Worm (Caenorhabditis elegans) whole organism, young adult: Measurements from ENCODE around the gene yif-1.

Source experiments
- B0019.2 ChIP-seq: fragments of 200-800 bp; sonication (Bioruptor generic); conservative IDR thresholded peaks from 2 replicates; pipeline ENCODE4 v1.3.6; 2022; ENCODE audit warnings: missing genetic modification reagents, missing genetic modification characterization, missing compliant biosample characterization
- B0261.1 ChIP-seq: sonication (generic microtip); optimal IDR thresholded peaks from 2 replicates; lab custom pipeline; 2016; ENCODE audit warnings: mild to moderate bottlenecking, missing genetic modification characterization, moderate library complexity, missing compliant biosample characterization
- F22D6.2 ChIP-seq: sonication (generic microtip); optimal IDR thresholded peaks from 2 replicates; lab custom pipeline; 2016; ENCODE audit warnings: mild to moderate bottlenecking, missing genetic modification characterization, missing compliant biosample characterization
- F23B12.7 ChIP-seq: sonication (generic microtip); optimal IDR thresholded peaks from 2 replicates; lab custom pipeline; 2017; ENCODE audit warnings: missing genetic modification characterization, mild to moderate bottlenecking, missing compliant biosample characterization, antibody characterized with exemption, moderate library complexity; ENCODE audit not compliant: insufficient read depth
- F49E8.2 ChIP-seq: sonication (generic microtip); optimal IDR thresholded peaks from 3 replicates; lab custom pipeline; 2017; ENCODE audit warnings: missing genetic modification characterization, mild to moderate bottlenecking, missing compliant biosample characterization, antibody characterized with exemption, moderate library complexity; ENCODE audit not compliant: insufficient read depth
- K11D2.4 ChIP-seq: fragments of 200-800 bp; sonication (Bioruptor generic); IDR thresholded peaks from 2 replicates; pipeline ENCODE4 v1.3.6; 2022; ENCODE audit warnings: missing genetic modification reagents, missing genetic modification characterization, missing compliant biosample characterization
- T07F8.4 ChIP-seq: sonication (generic microtip); optimal IDR thresholded peaks from 2 replicates; lab custom pipeline; 2016; ENCODE audit warnings: mild to moderate bottlenecking, missing genetic modification characterization, moderate library complexity, missing compliant biosample characterization
- Y56A3A.18 ChIP-seq: fragments of 200-800 bp; sonication (Bioruptor generic); IDR thresholded peaks from 2 replicates; pipeline ENCODE4 v1.3.6; 2022; ENCODE audit warnings: missing genetic modification reagents, missing genetic modification characterization, missing compliant biosample characterization
- Y95B8A.8 ChIP-seq: fragments of 200-800 bp; sonication (Bioruptor generic); IDR thresholded peaks from 2 replicates; pipeline ENCODE4 v1.3.6; 2022; ENCODE audit warnings: missing genetic modification reagents, missing genetic modification characterization, missing compliant biosample characterization
- ZK185.1 ChIP-seq: sonication (generic microtip); optimal IDR thresholded peaks from 2 replicates; lab custom pipeline; 2016; ENCODE audit warnings: mild to moderate bottlenecking, missing genetic modification characterization, missing compliant biosample characterization; ENCODE audit not compliant: poor library complexity, severe bottlenecking
- ama-1 ChIP-seq, 3 experiments: fragments of 150-350 bp in 1 of 3; sonication (generic microtip) in 2 of 3; optimal IDR thresholded peaks; 2 replicates each; lab custom pipeline; 2014 to 2018; ENCODE audit warnings: missing biosample characterization in 2 of 3, missing genetic modification characterization in 2 of 3, missing genetic modification reagents in 2 of 3
- aptf-2 ChIP-seq: fragments of 200-800 bp; sonication (Bioruptor generic); conservative IDR thresholded peaks from 2 replicates; pipeline ENCODE4 v1.3.6; 2022; ENCODE audit warnings: missing genetic modification reagents, missing genetic modification characterization, missing compliant biosample characterization
- aptf-3 ChIP-seq: fragments of 200-800 bp; sonication (Bioruptor generic); IDR thresholded peaks from 2 replicates; pipeline ENCODE4 v1.3.6; 2022; ENCODE audit warnings: missing genetic modification characterization, missing compliant biosample characterization
- atf-7 ChIP-seq: sonication (generic microtip); optimal IDR thresholded peaks from 2 replicates; lab custom pipeline; 2017; ENCODE audit warnings: mild to moderate bottlenecking, missing genetic modification characterization, missing compliant biosample characterization
- athp-1 ChIP-seq: sonication (generic microtip); optimal IDR thresholded peaks from 2 replicates; lab custom pipeline; 2017; ENCODE audit warnings: mild to moderate bottlenecking, missing genetic modification characterization, missing compliant biosample characterization
- attf-3 ChIP-seq: fragments of 200-800 bp; sonication (Bioruptor generic); conservative IDR thresholded peaks from 2 replicates; pipeline ENCODE4 v1.3.6; 2022; ENCODE audit warnings: missing genetic modification reagents, missing genetic modification characterization, missing compliant biosample characterization
- attf-6 ChIP-seq: fragments of 200-800 bp; sonication (Bioruptor generic); IDR thresholded peaks from 2 replicates; pipeline ENCODE4 v1.3.6; 2022; ENCODE audit warnings: missing genetic modification reagents, missing genetic modification characterization, missing compliant biosample characterization
- cebp-2 ChIP-seq: fragments of 200-800 bp; sonication (Bioruptor generic); IDR thresholded peaks from 2 replicates; pipeline ENCODE4 v1.3.6; 2022; ENCODE audit warnings: missing genetic modification characterization, missing compliant biosample characterization
- chd-7 ChIP-seq: sonication (generic microtip); optimal IDR thresholded peaks from 2 replicates; lab custom pipeline; 2016; ENCODE audit warnings: mild to moderate bottlenecking, missing genetic modification characterization, moderate library complexity, missing compliant biosample characterization
- dox-1 ChIP-seq: fragments of 200-800 bp; sonication (Bioruptor generic); IDR thresholded peaks from 2 replicates; pipeline ENCODE4 v1.3.6; 2022; ENCODE audit warnings: missing genetic modification reagents, missing genetic modification characterization, missing compliant biosample characterization
- efl-1 ChIP-seq: fragments of 150-350 bp; optimal IDR thresholded peaks from 2 replicates; lab custom pipeline; 2014; ENCODE audit warnings: missing biosample characterization, missing genetic modification reagents, missing genetic modification characterization
- egl-18 ChIP-seq: fragments of 200-800 bp; sonication (Bioruptor generic); IDR thresholded peaks from 2 replicates; pipeline ENCODE4 v1.3.6; 2022; ENCODE audit warnings: missing genetic modification reagents, missing genetic modification characterization, missing compliant biosample characterization
- gei-17 ChIP-seq: fragments of 200-800 bp; sonication (Bioruptor generic); optimal IDR thresholded peaks from 2 replicates; lab custom pipeline; 2018; ENCODE audit warnings: mild to moderate bottlenecking, missing genetic modification characterization, missing compliant biosample characterization
- hmg-1.2 ChIP-seq: fragments of 200-800 bp; sonication (Bioruptor generic); IDR thresholded peaks from 2 replicates; pipeline ENCODE4 v1.3.6; 2022; ENCODE audit warnings: missing genetic modification reagents, missing genetic modification characterization, missing compliant biosample characterization
- hmg-20 ChIP-seq: fragments of 200-800 bp; sonication (Bioruptor generic); IDR thresholded peaks from 2 replicates; pipeline ENCODE4 v1.3.6; 2022; ENCODE audit warnings: missing genetic modification reagents, missing genetic modification characterization, missing compliant biosample characterization
- hsf-1 ChIP-seq: fragments of 200-800 bp; sonication (Bioruptor generic); IDR thresholded peaks from 2 replicates; pipeline ENCODE4 v1.3.6; 2022; ENCODE audit warnings: missing genetic modification reagents, missing genetic modification characterization, missing compliant biosample characterization
- lin-35 ChIP-seq, 3 experiments: fragments of 150-350 bp in 2 of 3; sonication (generic microtip) in 1 of 3; optimal IDR thresholded peaks; 2 replicates each; lab custom pipeline; 2014 to 2018; ENCODE audit warnings: missing biosample characterization in 3 of 3, missing genetic modification characterization in 3 of 3, missing genetic modification reagents in 3 of 3
- lsl-1 ChIP-seq: fragments of 200-800 bp; sonication (Bioruptor generic); optimal IDR thresholded peaks from 2 replicates; lab custom pipeline; 2018; ENCODE audit warnings: mild to moderate bottlenecking, missing genetic modification characterization, moderate library complexity, missing compliant biosample characterization
- lsy-27 ChIP-seq: sonication (generic microtip); optimal IDR thresholded peaks from 2 replicates; lab custom pipeline; 2017; ENCODE audit warnings: missing genetic modification characterization, mild to moderate bottlenecking, missing compliant biosample characterization, antibody characterized with exemption, missing genotype, borderline replicate concordance; ENCODE audit not compliant: insufficient read depth
- madf-3 ChIP-seq: fragments of 200-800 bp; sonication (Bioruptor generic); IDR thresholded peaks from 2 replicates; pipeline ENCODE4 v1.3.6; 2022; ENCODE audit warnings: missing genetic modification reagents, missing genetic modification characterization, missing compliant biosample characterization
- madf-6 ChIP-seq: fragments of 200-800 bp; sonication (Bioruptor generic); IDR thresholded peaks from 2 replicates; pipeline ENCODE4 v1.3.6; 2022; ENCODE audit warnings: missing genetic modification reagents, missing genetic modification characterization, missing compliant biosample characterization
- madf-8 ChIP-seq: fragments of 200-800 bp; sonication (Bioruptor generic); conservative IDR thresholded peaks from 2 replicates; pipeline ENCODE4 v1.3.6; 2022; ENCODE audit warnings: missing genetic modification reagents, missing genetic modification characterization, missing compliant biosample characterization
- nfya-2 ChIP-seq: fragments of 200-800 bp; sonication (Bioruptor generic); IDR thresholded peaks from 2 replicates; pipeline ENCODE4 v1.3.6; 2022; ENCODE audit warnings: missing genetic modification reagents, missing genetic modification characterization, missing compliant biosample characterization
- nfyb-1 ChIP-seq: fragments of 200-800 bp; sonication (Bioruptor generic); IDR thresholded peaks from 2 replicates; pipeline ENCODE4 v1.3.6; 2022; ENCODE audit warnings: missing genetic modification reagents, missing genetic modification characterization, missing compliant biosample characterization
- nhr-80 ChIP-seq: sonication (generic microtip); optimal IDR thresholded peaks from 2 replicates; lab custom pipeline; 2016; ENCODE audit warnings: missing genetic modification characterization, missing compliant biosample characterization
- pbrm-1 ChIP-seq: fragments of 200-800 bp; sonication (Bioruptor generic); IDR thresholded peaks from 2 replicates; pipeline ENCODE4 v1.3.6; 2022; ENCODE audit warnings: missing genetic modification reagents, missing genetic modification characterization, missing compliant biosample characterization
- rpc-1 ChIP-seq, 2 experiments: fragments of 150-350 bp in 1 of 2; sonication (generic microtip) in 1 of 2; optimal IDR thresholded peaks; 2 replicates each; lab custom pipeline; 2014 to 2018; ENCODE audit warnings: missing biosample characterization in 1 of 2, missing genetic modification characterization in 1 of 2, missing genetic modification reagents in 1 of 2, missing genotype in 1 of 2
- snpc-1.3 ChIP-seq: sonication (generic microtip); optimal IDR thresholded peaks from 2 replicates; lab custom pipeline; 2017; ENCODE audit warnings: missing genetic modification characterization, mild to moderate bottlenecking, missing compliant biosample characterization, antibody characterized with exemption, moderate library complexity, missing genotype, missing genetic modification reagents; ENCODE audit not compliant: insufficient read depth
- snpc-3.4 ChIP-seq: sonication (generic microtip); optimal IDR thresholded peaks from 2 replicates; lab custom pipeline; 2017; ENCODE audit warnings: missing genetic modification characterization, mild to moderate bottlenecking, missing compliant biosample characterization, antibody characterized with exemption, moderate library complexity, missing genotype, missing genetic modification reagents
- snpc-4 ChIP-seq, 5 experiments: fragments of 150-350 bp in 1 of 5; sonication (generic microtip) in 4 of 5; optimal IDR thresholded peaks; 2 replicates each; lab custom pipeline; 2014 to 2018; ENCODE audit warnings: missing genetic modification characterization in 5 of 5, missing biosample characterization in 3 of 5, antibody characterized with exemption in 2 of 5, mild to moderate bottlenecking in 2 of 5, missing compliant biosample characterization in 2 of 5, missing genotype in 2 of 5, moderate library complexity in 2 of 5, missing genetic modification reagents in 1 of 5
- tbx-9 ChIP-seq: sonication (generic microtip); optimal IDR thresholded peaks from 2 replicates; lab custom pipeline; 2016; ENCODE audit warnings: borderline replicate concordance, missing genetic modification characterization, inconsistent platforms, missing compliant biosample characterization
- unc-130 ChIP-seq: sonication (generic microtip); optimal IDR thresholded peaks from 2 replicates; lab custom pipeline; 2016; ENCODE audit warnings: missing genetic modification reagents, missing genetic modification characterization, missing compliant biosample characterization
- xnd-1 ChIP-seq: sonication (generic microtip); optimal IDR thresholded peaks from 2 replicates; lab custom pipeline; 2016; ENCODE audit warnings: missing genotype, missing genetic modification reagents, missing genetic modification characterization, missing compliant biosample characterization
- ztf-26 ChIP-seq: sonication (generic microtip); optimal IDR thresholded peaks from 2 replicates; lab custom pipeline; 2017; ENCODE audit warnings: missing genetic modification characterization, missing compliant biosample characterization

The yif-1 gene

DNA sequence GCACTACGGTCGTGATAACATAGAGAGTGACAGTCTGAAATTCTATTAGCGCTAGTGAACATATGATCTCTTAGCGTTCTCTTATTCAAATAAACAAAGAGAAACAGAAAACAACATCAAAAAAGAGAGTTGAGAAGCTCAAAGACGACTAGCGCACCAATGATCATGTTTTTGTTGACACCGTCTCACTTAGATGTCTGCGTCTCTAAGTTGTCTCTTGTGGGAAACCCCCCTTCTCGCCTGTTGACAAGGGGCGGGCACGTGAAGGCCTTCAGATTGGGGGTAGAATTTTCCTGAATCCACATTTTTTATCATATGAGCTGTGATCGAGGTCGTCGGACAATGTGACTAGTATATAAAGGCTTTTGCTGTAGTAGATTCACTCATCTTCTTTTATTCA is 34.8 kb downstream of the yif-1 start (continued):
- no peak for TF ChIP-seq T07F8.4 (tag; lab: Kevin White, UChicago)
- TF ChIP-seq xnd-1 (tag; lab: Kevin White, UChicago), result no peak
- no peak for TF ChIP-seq nfyb-1 (GFP tag; lab: Robert Waterston, UW)
- no peak for TF ChIP-seq rpc-1 (optimal IDR thresholded peaks at IDR 0.05; lab: Kevin White, UChicago)
- TF ChIP-seq rpc-1 (tag; optimal IDR thresholded peaks at IDR 0.05; lab: Kevin White, UChicago), result no peak
- TF ChIP-seq aptf-2 (GFP tag; lab: Robert Waterston, UW), result peak; percentile 40; the same call in 1 of the 2 replicates
- no peak for TF ChIP-seq B0261.1 (tag; lab: Kevin White, UChicago)
- no peak for TF ChIP-seq athp-1 (tag; lab: Kevin White, UChicago)
- TF ChIP-seq madf-8, result 0 out of 2 replicates have a peak, but pooled peaks have one; percentile 17
- TF ChIP-seq chd-7 (tag; lab: Kevin White, UChicago), result peak; percentile 10
- TF ChIP-seq F23B12.7 (tag; lab: Kevin White, UChicago), result no peak
- TF ChIP-seq nhr-80 (tag; lab: Kevin White, UChicago), result no peak
- TF ChIP-seq snpc-1.3, result no peak
- peak; percentile 44; the same call in 1 of the 2 replicates for TF ChIP-seq pbrm-1 (GFP tag; lab: Robert Waterston, UW)
- no peak for TF ChIP-seq dox-1 (GFP tag; lab: Robert Waterston, UW)
- TF ChIP-seq F22D6.2 (tag; lab: Kevin White, UChicago), result no peak
- no peak for TF ChIP-seq lin-35 (GFP tag; optimal IDR thresholded peaks at IDR 0.05; lab: Kevin White, UChicago)
- no peak for TF ChIP-seq gei-17 (GFP tag; lab: Kevin White, UChicago)
- TF ChIP-seq tbx-9 (tag; lab: Kevin White, UChicago), result no peak
- no peak for TF ChIP-seq K11D2.4 (GFP tag; lab: Robert Waterston, UW)
- TF ChIP-seq Y56A3A.18, result no peak
- TF ChIP-seq efl-1 (GFP tag; lab: Kevin White, UChicago), result no peak
- no peak for TF ChIP-seq ztf-26 (tag; lab: Kevin White, UChicago)
- TF ChIP-seq ama-1 (optimal IDR thresholded peaks at IDR 0.05; lab: Kevin White, UChicago), result no peak
- peak in 1 of 2 experiments; percentile 64 for TF ChIP-seq ama-1 (GFP tag; optimal IDR thresholded peaks at IDR 0.05; lab: Kevin White, UChicago)
- TF ChIP-seq F49E8.2 (tag; lab: Kevin White, UChicago), result no peak
- no peak for TF ChIP-seq cebp-2 (GFP tag; lab: Robert Waterston, UW)
- no peak for TF ChIP-seq attf-3 (GFP tag; lab: Robert Waterston, UW)
- no peak for TF ChIP-seq Y95B8A.8 (GFP tag; lab: Robert Waterston, UW)
- peak; percentile 27; the same call in 1 of the 2 replicates for TF ChIP-seq hsf-1
- TF ChIP-seq ZK185.1 (tag; lab: Kevin White, UChicago), result no peak
- peak; percentile 39; the same call in 1 of the 2 replicates for TF ChIP-seq madf-6 (GFP tag; lab: Robert Waterston, UW)
- TF ChIP-seq hmg-20, result no peak
- no peak for TF ChIP-seq unc-130 (GFP tag; lab: Kevin White, UChicago)
- no peak for TF ChIP-seq nfya-2 (GFP tag; lab: Robert Waterston, UW)
- TF ChIP-seq B0019.2 (GFP tag; lab: Robert Waterston, UW), result no peak
- no peak for TF ChIP-seq atf-7 (tag; lab: Kevin White, UChicago)

DNA sequence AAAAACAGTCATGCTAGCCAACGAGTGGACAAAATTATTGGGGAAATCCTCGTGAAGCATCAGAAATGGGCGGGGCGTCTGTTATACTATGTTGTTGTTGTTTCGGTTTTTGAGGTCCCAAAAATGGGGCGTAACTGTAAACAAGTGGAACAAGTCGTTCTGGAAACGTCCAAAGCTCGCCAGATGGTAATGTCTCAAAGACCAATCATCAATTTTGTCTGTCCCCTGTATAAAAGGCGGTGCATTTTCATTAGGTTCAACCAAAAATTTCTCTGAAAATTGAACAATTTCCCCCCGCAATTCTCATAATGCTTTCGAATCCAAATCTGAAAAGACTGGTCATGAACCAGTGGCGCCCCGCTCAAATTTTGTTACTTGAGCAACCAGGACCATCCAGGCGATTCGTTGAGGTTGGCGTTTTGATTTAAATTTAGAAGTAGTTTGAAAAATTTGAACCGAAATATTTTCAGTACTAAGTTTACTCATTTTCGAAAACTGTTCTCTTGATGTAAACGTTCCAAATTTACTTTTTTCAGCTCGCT is 35.6 kb downstream of the yif-1 start:
- TF ChIP-seq hmg-1.2 (GFP tag; lab: Robert Waterston, UW) (no peak), madf-6 (GFP tag; lab: Robert Waterston, UW) (peak; percentile 15; the same call in 1 of the 2 replicates), athp-1 (tag; lab: Kevin White, UChicago) (peak; percentile 59), egl-18 (GFP tag; lab: Robert Waterston, UW) (no peak), B0261.1 (tag; lab: Kevin White, UChicago) (no peak), gei-17 (GFP tag; lab: Kevin White, UChicago) (no peak), madf-3 (0 out of 2 replicates have a peak, but pooled peaks have one; percentile 4), snpc-3.4 (no peak), aptf-2 (GFP tag; lab: Robert Waterston, UW) (peak; percentile 43; the same call in 1 of the 2 replicates), hsf-1 (peak; percentile 9; the same call in 1 of the 2 replicates), lsy-27 (no peak), dox-1 (GFP tag; lab: Robert Waterston, UW) (peak; percentile 56), attf-6 (peak; percentile 23; the same call in 1 of the 2 replicates), lsl-1 (GFP tag; lab: Kevin White, UChicago) (peak; percentile 10), aptf-3 (GFP tag; lab: Robert Waterston, UW) (0 out of 2 replicates have a peak, but pooled peaks have one; percentile 36), snpc-4 (GFP tag; optimal IDR thresholded peaks at IDR 0.05; lab: Kevin White, UChicago) (no peak), snpc-4 (tag; optimal IDR thresholded peaks at IDR 0.05; lab: Kevin White, UChicago) (no peak)
